Worm (Caenorhabditis elegans): ENCODE measurements around the gene Y38H6A.1.

- TF ChIP-seq him-1 (tag; optimal IDR thresholded peaks at IDR 0.05), result no peak
- TF ChIP-seq dao-5 (tag; optimal IDR thresholded peaks at IDR 0.05), result no peak
- no peak for TF ChIP-seq W03F9.2 (tag; optimal IDR thresholded peaks at IDR 0.05)
Observed at ce11 chrV:20376070-20376469, 50.6 kb downstream of the Y38H6A.1 start.

Measured in whole organism, L4/young adult.